Worm (Caenorhabditis elegans) whole organism, L3 larva: ENCODE data around the gene marb-1.

Experiments used
- ama-1 ChIP-seq: fragments of 150-350 bp; optimal IDR thresholded peaks from 2 replicates; lab custom pipeline; 2018
- fkh-10 ChIP-seq: sonication (generic microtip); optimal IDR thresholded peaks from 2 replicates; lab custom pipeline; 2017; ENCODE audit warnings: missing biosample characterization, missing genetic modification reagents, missing genetic modification characterization
- jun-1 ChIP-seq: fragments of 150-350 bp; optimal IDR thresholded peaks from 2 replicates; lab custom pipeline; 2014; ENCODE audit warnings: missing biosample characterization, missing genetic modification reagents, missing genetic modification characterization
- lin-15B ChIP-seq: fragments of 150-350 bp; optimal IDR thresholded peaks from 2 replicates; lab custom pipeline; 2014; ENCODE audit warnings: missing biosample characterization, missing genetic modification characterization
- nhr-23 ChIP-seq: fragments of 150-350 bp; optimal IDR thresholded peaks from 2 replicates; lab custom pipeline; 2014; ENCODE audit warnings: missing biosample characterization, missing genetic modification reagents, missing genetic modification characterization
- nhr-237 ChIP-seq: fragments of 150-350 bp; optimal IDR thresholded peaks from 2 replicates; lab custom pipeline; 2014; ENCODE audit warnings: missing biosample characterization, missing genetic modification characterization
- sea-2 ChIP-seq: fragments of 150-350 bp; sonication (generic microtip); optimal IDR thresholded peaks from 4 replicates; lab custom pipeline; 2014; ENCODE audit warnings: missing biosample characterization, missing genetic modification reagents, missing genetic modification characterization
- unc-62 ChIP-seq: fragments of 150-350 bp; sonication (generic microtip); optimal IDR thresholded peaks from 4 replicates; lab custom pipeline; 2014; ENCODE audit warnings: missing biosample characterization, missing genetic modification reagents, missing genetic modification characterization
- ztf-11 ChIP-seq: fragments of 150-350 bp; optimal IDR thresholded peaks from 2 replicates; lab custom pipeline; 2014; ENCODE audit warnings: missing biosample characterization, missing genetic modification characterization

- TF ChIP-seq jun-1 (tag; lab: Kevin White, UChicago) = no peak
- TF ChIP-seq nhr-237 (tag; lab: Kevin White, UChicago) = no peak
- no peak for TF ChIP-seq ama-1
- TF ChIP-seq unc-62 (GFP tag; lab: Kevin White, UChicago) = no peak
- TF ChIP-seq ztf-11 (tag; lab: Kevin White, UChicago) = no peak
- TF ChIP-seq nhr-23 (tag; lab: Kevin White, UChicago) = no peak
- no peak for TF ChIP-seq sea-2 (GFP tag; lab: Kevin White, UChicago)
- TF ChIP-seq lin-15B (tag; lab: Kevin White, UChicago) = no peak
- no peak for TF ChIP-seq fkh-10
Measured at ce11 chrIV:12252579-12252978, 43.8 kb upstream of the marb-1 start, which contains the start of gene dnj-26.
